Worm (Caenorhabditis elegans): ENCODE data around the gene nhr-222.

DNA sequence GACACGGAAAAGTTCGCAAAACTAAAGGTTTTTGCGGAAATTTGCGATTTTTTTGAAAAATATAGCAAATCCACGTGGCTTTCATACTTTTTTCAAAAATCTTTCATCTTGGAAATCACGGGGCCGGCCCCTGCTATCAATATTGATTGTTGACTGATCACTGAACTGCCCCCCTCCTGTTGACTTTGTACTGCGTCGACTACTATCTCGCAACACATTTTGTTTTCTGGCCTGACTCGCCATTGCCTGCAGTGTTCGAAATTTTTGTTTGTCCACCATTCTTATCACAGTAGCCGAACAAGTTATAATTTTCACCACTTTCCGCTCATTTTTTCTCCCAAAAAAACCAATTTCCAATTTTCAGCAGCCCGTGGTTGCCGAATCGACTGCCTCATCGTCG lies 37.8 kb upstream of the nhr-222 start:
- no peak for TF ChIP-seq him-1 (tag; optimal IDR thresholded peaks at IDR 0.05)
- TF ChIP-seq W03F9.2 (tag; optimal IDR thresholded peaks at IDR 0.05): no peak
- TF ChIP-seq dao-5 (tag; optimal IDR thresholded peaks at IDR 0.05): no peak

Data from whole organism, L4/young adult.